Fruit fly (Drosophila melanogaster) Kc167 (cell line): ENCODE data around the gene MTF-1.

ENCODE experiments used
- Myc ChIP-seq: fragments of >200 bp; optimal IDR thresholded peaks from 2 replicates; lab custom pipeline; 2017; ENCODE audit warnings: missing external identifiers
- Sin3A ChIP-seq: fragments of >200 bp; optimal IDR thresholded peaks from 2 replicates; lab custom pipeline; 2018; ENCODE audit warnings: missing external identifiers
- h ChIP-seq: fragments of >200 bp; optimal IDR thresholded peaks from 3 replicates; lab custom pipeline; 2018; ENCODE audit warnings: missing external identifiers
- psq ChIP-seq: fragments of >200 bp; optimal IDR thresholded peaks from 2 replicates; lab custom pipeline; 2017; ENCODE audit warnings: missing external identifiers
- ttk ChIP-seq: sonication (Bioruptor generic); optimal IDR thresholded peaks from 2 replicates; lab custom pipeline; 2017; ENCODE audit warnings: missing external identifiers

dm6 chr3L:9420819-9421130 lies 9.3 kb upstream of the MTF-1 start:
- TF ChIP-seq psq = no peak
- TF ChIP-seq ttk (lab: Kevin White, UChicago) = no peak
- no peak for TF ChIP-seq Myc (lab: Kevin White, UChicago)
- TF ChIP-seq h = no peak
- no peak for TF ChIP-seq Sin3A
